Fruit fly (Drosophila melanogaster) whole organism, embryonic: ENCODE results near the gene CG8641.

Experiments used
- CG10462 ChIP-seq: fragments of 200-800 bp; sonication (Bioruptor generic); optimal IDR thresholded peaks from 2 replicates; lab custom pipeline; 2016; ENCODE audit warnings: missing biosample characterization, missing genetic modification characterization
- CG10979 ChIP-seq: fragments of 200-800 bp; sonication (Bioruptor generic); optimal IDR thresholded peaks from 2 replicates; lab custom pipeline; 2018; ENCODE audit warnings: missing biosample characterization, mild to moderate bottlenecking, missing genetic modification characterization, moderate library complexity
- CG11456 ChIP-seq: fragments of 200-800 bp; sonication (Bioruptor generic); IDR thresholded peaks from 3 replicates; pipeline ENCODE4 v1.3.6; 2022; ENCODE audit warnings: missing biosample characterization, missing genetic modification characterization
- CG12769 ChIP-seq: fragments of 200-800 bp; sonication (Bioruptor generic); optimal IDR thresholded peaks from 2 replicates; lab custom pipeline; 2019; ENCODE audit warnings: missing biosample characterization, mild to moderate bottlenecking, missing genetic modification characterization, moderate library complexity
- CG13775 ChIP-seq: fragments of 200-800 bp; sonication (Bioruptor generic); optimal IDR thresholded peaks from 3 replicates; lab custom pipeline; 2017; ENCODE audit warnings: missing biosample characterization, mild to moderate bottlenecking, missing genetic modification characterization
- CG1529 ChIP-seq: fragments of 200-800 bp; sonication (Bioruptor generic); optimal IDR thresholded peaks from 3 replicates; lab custom pipeline; 2018; ENCODE audit warnings: missing biosample characterization, missing genetic modification characterization
- CG17359 ChIP-seq: fragments of 200-800 bp; sonication (Bioruptor generic); optimal IDR thresholded peaks from 3 replicates; lab custom pipeline; 2018; ENCODE audit warnings: missing biosample characterization, mild to moderate bottlenecking, missing genetic modification characterization, moderate library complexity
- CG17802 ChIP-seq: fragments of 200-800 bp; sonication (Bioruptor generic); optimal IDR thresholded peaks from 2 replicates; lab custom pipeline; 2018; ENCODE audit warnings: missing biosample characterization, mild to moderate bottlenecking, missing genetic modification characterization, moderate library complexity
- CG18476 ChIP-seq: fragments of 200-800 bp; sonication (Bioruptor generic); optimal IDR thresholded peaks from 2 replicates; lab custom pipeline; 2016; ENCODE audit warnings: missing biosample characterization, mild to moderate bottlenecking, missing genetic modification characterization
- CG31388 ChIP-seq: fragments of 200-800 bp; sonication (Bioruptor generic); optimal IDR thresholded peaks from 2 replicates; lab custom pipeline; 2016; ENCODE audit warnings: missing biosample characterization, missing genetic modification characterization
- CG32772 ChIP-seq: fragments of 200-800 bp; sonication (Bioruptor generic); IDR thresholded peaks from 2 replicates; pipeline ENCODE4 v1.3.6; 2022; ENCODE audit warnings: missing biosample characterization, missing genetic modification characterization
- CG4730 ChIP-seq: fragments of 200-800 bp; sonication (Bioruptor generic); IDR thresholded peaks from 2 replicates; pipeline ENCODE4 v1.3.6; 2022; ENCODE audit warnings: missing biosample characterization, missing genetic modification characterization
- CG4820 ChIP-seq: fragments of 200-800 bp; sonication (Bioruptor generic); optimal IDR thresholded peaks from 3 replicates; lab custom pipeline; 2016; ENCODE audit warnings: missing biosample characterization, missing genetic modification characterization
- CG4854 ChIP-seq: fragments of 200-800 bp; sonication (Bioruptor generic); optimal IDR thresholded peaks from 2 replicates; lab custom pipeline; 2016; ENCODE audit warnings: missing biosample characterization, missing genetic modification characterization, inconsistent platforms
- CG5953 ChIP-seq: fragments of 200-800 bp; sonication (Bioruptor generic); IDR thresholded peaks from 2 replicates; pipeline ENCODE4 v1.3.6; 2022; ENCODE audit warnings: missing biosample characterization, missing genetic modification characterization
- CG7987 ChIP-seq: fragments of 200-800 bp; sonication (Bioruptor generic); optimal IDR thresholded peaks from 2 replicates; lab custom pipeline; 2018; ENCODE audit warnings: missing biosample characterization, mild to moderate bottlenecking, missing genetic modification characterization, moderate library complexity
- CG9437 ChIP-seq: fragments of 200-800 bp; sonication (Bioruptor generic); optimal IDR thresholded peaks from 2 replicates; lab custom pipeline; 2018; ENCODE audit warnings: missing biosample characterization, mild to moderate bottlenecking, missing genetic modification characterization
- CTCF ChIP-seq: fragments of 200-800 bp; sonication (Bioruptor generic); optimal IDR thresholded peaks from 2 replicates; lab custom pipeline; 2017; ENCODE audit warnings: missing biosample characterization, mild to moderate bottlenecking, missing genetic modification characterization, moderate library complexity
- Chrac-16 ChIP-seq: fragments of 200-800 bp; sonication (Bioruptor generic); optimal IDR thresholded peaks from 3 replicates; lab custom pipeline; 2016; ENCODE audit warnings: missing biosample characterization, missing genetic modification characterization
- CoRest ChIP-seq: fragments of 200-800 bp; sonication (Bioruptor generic); optimal IDR thresholded peaks from 3 replicates; lab custom pipeline; 2018; ENCODE audit warnings: missing biosample characterization, mild to moderate bottlenecking, missing genetic modification characterization, moderate library complexity
- D ChIP-seq, 2 experiments: fragments of 200-800 bp in 1 of 2; fragments of >200 bp in 1 of 2; sonication (Bioruptor generic) in 1 of 2; optimal IDR thresholded peaks; 2 replicates in 1 of 2; 3 replicates in 1 of 2; lab custom pipeline; 2017; ENCODE audit warnings: mild to moderate bottlenecking in 1 of 2, missing biosample characterization in 1 of 2, missing genetic modification characterization in 1 of 2, missing genetic modification reagents in 1 of 2
- Dll ChIP-seq: fragments of 200-800 bp; sonication (Bioruptor generic); IDR thresholded peaks from 4 replicates; pipeline ENCODE4 v1.3.6; 2022; ENCODE audit warnings: missing biosample characterization, missing genetic modification characterization; ENCODE audit not compliant: partially characterized antibody
- Eip74EF ChIP-seq, 2 experiments: fragments of 200-800 bp in 1 of 2; fragments of >200 bp in 1 of 2; sonication (Bioruptor generic) in 1 of 2; optimal IDR thresholded peaks; 2 replicates each; lab custom pipeline; 2017 to 2019; ENCODE audit warnings: missing biosample characterization in 2 of 2, missing genetic modification characterization in 2 of 2, mild to moderate bottlenecking in 1 of 2, moderate library complexity in 1 of 2
- GATAe ChIP-seq: fragments of 200-800 bp; sonication (Bioruptor generic); conservative IDR thresholded peaks from 2 replicates; pipeline ENCODE4 v1.3.6; 2022; ENCODE audit warnings: missing biosample characterization, missing genetic modification characterization
- HHEX ChIP-seq: fragments of 200-800 bp; sonication (Bioruptor generic); optimal IDR thresholded peaks from 3 replicates; lab custom pipeline; 2017; ENCODE audit warnings: missing biosample characterization, mild to moderate bottlenecking, missing genetic modification characterization, missing genetic modification reagents
- HLH3B ChIP-seq: fragments of 200-800 bp; sonication (Bioruptor generic); IDR thresholded peaks from 2 replicates; pipeline ENCODE4 v1.3.6; 2022; ENCODE audit warnings: missing biosample characterization, missing genetic modification characterization
- Hand ChIP-seq: fragments of 200-800 bp; sonication (Bioruptor generic); optimal IDR thresholded peaks from 2 replicates; lab custom pipeline; 2017; ENCODE audit warnings: mild to moderate bottlenecking, missing biosample characterization, missing genetic modification reagents, missing genetic modification characterization
- Hr3 ChIP-seq: fragments of 200-800 bp; sonication (Bioruptor generic); optimal IDR thresholded peaks from 3 replicates; lab custom pipeline; 2016; ENCODE audit warnings: missing biosample characterization, missing genetic modification characterization
- NK7.1 ChIP-seq: fragments of 200-800 bp; sonication (Bioruptor generic); optimal IDR thresholded peaks from 3 replicates; lab custom pipeline; 2016; ENCODE audit warnings: missing biosample characterization, missing genetic modification characterization
- Nf-YC ChIP-seq: fragments of 200-800 bp; optimal IDR thresholded peaks from 3 replicates; lab custom pipeline; 2019; ENCODE audit warnings: missing biosample characterization, mild to moderate bottlenecking, missing genetic modification characterization, moderate library complexity
- Oaz ChIP-seq: fragments of 200-800 bp; sonication (Bioruptor generic); IDR thresholded peaks from 2 replicates; pipeline ENCODE4 v1.3.6; 2022; ENCODE audit warnings: missing biosample characterization, missing genetic modification characterization
- Sox102F ChIP-seq: fragments of 200-800 bp; sonication (Bioruptor generic); optimal IDR thresholded peaks from 2 replicates; lab custom pipeline; 2018; ENCODE audit warnings: missing biosample characterization, mild to moderate bottlenecking, missing genetic modification characterization, moderate library complexity
- Tbp ChIP-seq: fragments of >200 bp; optimal IDR thresholded peaks from 2 replicates; lab custom pipeline; 2018; ENCODE audit warnings: missing biosample characterization, missing genetic modification characterization
- ab ChIP-seq: fragments of 200-800 bp; sonication (Bioruptor generic); optimal IDR thresholded peaks from 2 replicates; lab custom pipeline; 2016; ENCODE audit warnings: missing biosample characterization, missing genetic modification characterization
- al ChIP-seq: fragments of 200-800 bp; sonication (Bioruptor generic); IDR thresholded peaks from 2 replicates; pipeline ENCODE4 v1.3.6; 2022; ENCODE audit warnings: missing biosample characterization, missing genetic modification characterization
- ara ChIP-seq: fragments of 200-800 bp; sonication (Bioruptor generic); IDR thresholded peaks from 2 replicates; pipeline ENCODE4 v1.3.6; 2022; ENCODE audit warnings: missing biosample characterization, missing genetic modification characterization
- az2 ChIP-seq: fragments of 200-800 bp; sonication (Bioruptor generic); optimal IDR thresholded peaks from 3 replicates; lab custom pipeline; 2016; ENCODE audit warnings: missing biosample characterization, missing genetic modification characterization
- croc ChIP-seq: fragments of 200-800 bp; sonication (Bioruptor generic); conservative IDR thresholded peaks from 3 replicates; pipeline ENCODE4 v1.3.6; 2022; ENCODE audit warnings: missing biosample characterization, missing genetic modification characterization
- danr ChIP-seq: fragments of 200-800 bp; sonication (Bioruptor generic); IDR thresholded peaks from 2 replicates; pipeline ENCODE4 v1.3.6; 2022; ENCODE audit warnings: missing biosample characterization, missing genetic modification characterization
- dimm ChIP-seq: fragments of 200-800 bp; sonication (Bioruptor generic); IDR thresholded peaks from 2 replicates; pipeline ENCODE4 v1.3.6; 2022; ENCODE audit warnings: missing biosample characterization, missing genetic modification characterization
- fu2 ChIP-seq: fragments of 200-800 bp; sonication (Bioruptor generic); optimal IDR thresholded peaks from 2 replicates; lab custom pipeline; 2016; ENCODE audit warnings: missing biosample characterization, missing genetic modification characterization
- luna ChIP-seq: fragments of 200-800 bp; sonication (Bioruptor generic); optimal IDR thresholded peaks from 2 replicates; lab custom pipeline; 2016; ENCODE audit warnings: missing biosample characterization, missing genetic modification characterization
- nerfin-1 ChIP-seq: fragments of 200-800 bp; sonication (Bioruptor generic); optimal IDR thresholded peaks from 3 replicates; lab custom pipeline; 2019; ENCODE audit warnings: missing biosample characterization, mild to moderate bottlenecking, missing genetic modification characterization, moderate library complexity
- pb ChIP-seq: fragments of 200-800 bp; sonication (Bioruptor generic); optimal IDR thresholded peaks from 3 replicates; lab custom pipeline; 2016; ENCODE audit warnings: missing biosample characterization, missing genetic modification characterization
- sd ChIP-seq: fragments of 200-800 bp; sonication (Bioruptor generic); optimal IDR thresholded peaks from 3 replicates; lab custom pipeline; 2018; ENCODE audit warnings: missing biosample characterization, mild to moderate bottlenecking, missing genetic modification characterization, moderate library complexity
- slp2 ChIP-seq: fragments of 200-800 bp; sonication (Bioruptor generic); optimal IDR thresholded peaks from 2 replicates; lab custom pipeline; 2016; ENCODE audit warnings: missing biosample characterization, missing genetic modification characterization
- stc ChIP-seq: fragments of 200-800 bp; sonication (Bioruptor generic); IDR thresholded peaks from 2 replicates; pipeline ENCODE4 v1.3.6; 2022; ENCODE audit warnings: missing biosample characterization, missing genetic modification characterization
- twi ChIP-seq: fragments of 200-800 bp; optimal IDR thresholded peaks from 2 replicates; lab custom pipeline; 2019; ENCODE audit warnings: missing biosample characterization, mild to moderate bottlenecking, missing genetic modification characterization, moderate library complexity
- unpg ChIP-seq: fragments of 200-800 bp; sonication (Bioruptor generic); optimal IDR thresholded peaks from 3 replicates; lab custom pipeline; 2018; ENCODE audit warnings: missing biosample characterization, mild to moderate bottlenecking, missing genetic modification characterization, moderate library complexity
- usp ChIP-seq: fragments of >200 bp; optimal IDR thresholded peaks from 2 replicates; lab custom pipeline; 2017; ENCODE audit warnings: missing biosample characterization, missing genetic modification characterization
- vfl ChIP-seq: fragments of 200-800 bp; sonication (Bioruptor generic); optimal IDR thresholded peaks from 2 replicates; lab custom pipeline; 2016; ENCODE audit warnings: missing biosample characterization, missing genetic modification characterization

Gene CG8641

dm6 chr3L:7090764-7091163 lies 13.5 kb upstream of the CG8641 start (continued):
- no peak for TF ChIP-seq slp2 (GFP tag; lab: Kevin White, UChicago)
- no peak for TF ChIP-seq dimm (GFP tag; lab: Robert Waterston, UW)
- TF ChIP-seq CG12769 (tag; lab: Kevin White, UChicago): peak; percentile 50
- TF ChIP-seq twi (tag; lab: Kevin White, UChicago): no peak
- peak; percentile 70 for TF ChIP-seq HHEX
- peak; percentile 66; the same call in 2 of the 3 replicates for TF ChIP-seq CG11456
- peak; percentile 34; the same call in 1 of the 2 replicates for TF ChIP-seq al (GFP tag; lab: Robert Waterston, UW)
- TF ChIP-seq CG7987 (GFP tag; lab: Kevin White, UChicago): no peak
- peak; percentile 21 for TF ChIP-seq CG4854 (GFP tag; lab: Kevin White, UChicago)
- peak; percentile 57 for TF ChIP-seq Nf-YC
- TF ChIP-seq vfl (GFP tag; lab: Kevin White, UChicago): no peak
- peak; percentile 14 for TF ChIP-seq CG9437 (GFP tag; lab: Kevin White, UChicago)
- peak; percentile 74 for TF ChIP-seq Sox102F (GFP tag; lab: Kevin White, UChicago)
- TF ChIP-seq CG17359 (tag; lab: Kevin White, UChicago): peak; percentile 80
- peak; percentile 56 for TF ChIP-seq CG4730 (GFP tag; lab: Robert Waterston, UW)
- TF ChIP-seq stc: peak; percentile 81
- TF ChIP-seq Chrac-16 (GFP tag; lab: Kevin White, UChicago): peak; percentile 25
- peak; percentile 51 for TF ChIP-seq pb
- 0 out of 2 replicates have a peak, but pooled peaks have one; percentile 26 for TF ChIP-seq danr (GFP tag; lab: Robert Waterston, UW)
- peak; percentile 28 for TF ChIP-seq Hr3 (GFP tag; lab: Kevin White, UChicago)
- peak; percentile 36 for TF ChIP-seq CG17802 (tag; lab: Kevin White, UChicago)
- no peak for TF ChIP-seq CG10462 (GFP tag; lab: Kevin White, UChicago)
- peak in 1 of 2 experiments; percentile 73 for TF ChIP-seq Eip74EF (GFP tag; optimal IDR thresholded peaks at IDR 0.05; lab: Kevin White, UChicago)
- TF ChIP-seq Oaz (GFP tag; lab: Robert Waterston, UW): peak; percentile 68
- TF ChIP-seq CG32772 (GFP tag; lab: Robert Waterston, UW): peak; percentile 66
- TF ChIP-seq NK7.1 (GFP tag; lab: Kevin White, UChicago): no peak
- no peak for TF ChIP-seq CTCF (GFP tag; lab: Kevin White, UChicago)
- TF ChIP-seq fu2 (GFP tag; lab: Kevin White, UChicago): peak; percentile 8
- no peak for TF ChIP-seq Tbp
- peak; percentile 74 for TF ChIP-seq HLH3B (GFP tag; lab: Robert Waterston, UW)
- TF ChIP-seq luna (GFP tag; lab: Kevin White, UChicago): no peak
- peak; percentile 53 for TF ChIP-seq CoRest (tag; lab: Kevin White, UChicago)
- TF ChIP-seq unpg (GFP tag; lab: Kevin White, UChicago): peak; percentile 72
- TF ChIP-seq az2: peak; percentile 44
- no peak for TF ChIP-seq Hand (GFP tag; lab: Kevin White, UChicago)
- no peak for TF ChIP-seq Dll (GFP tag; lab: Robert Waterston, UW)
- no peak for TF ChIP-seq ab (GFP tag; lab: Kevin White, UChicago)
- TF ChIP-seq ara (GFP tag; lab: Robert Waterston, UW): peak; percentile 64
- no peak for TF ChIP-seq D (optimal IDR thresholded peaks at IDR 0.05; lab: Kevin White, UChicago)
- TF ChIP-seq D (GFP tag; optimal IDR thresholded peaks at IDR 0.05; lab: Kevin White, UChicago): peak; percentile 37
- peak; percentile 55 for TF ChIP-seq croc (GFP tag; lab: Robert Waterston, UW)
- TF ChIP-seq CG18476 (GFP tag; lab: Kevin White, UChicago): peak; percentile 34
- no peak for TF ChIP-seq usp
- peak; percentile 80 for TF ChIP-seq nerfin-1 (tag; lab: Kevin White, UChicago)
- no peak for TF ChIP-seq CG1529 (GFP tag; lab: Kevin White, UChicago)
- peak; percentile 22 for TF ChIP-seq sd (tag; lab: Kevin White, UChicago)
- TF ChIP-seq CG13775 (GFP tag; lab: Kevin White, UChicago): no peak
- TF ChIP-seq CG10979 (tag; lab: Kevin White, UChicago): peak; percentile 64
- no peak for TF ChIP-seq CG31388
- TF ChIP-seq GATAe (GFP tag; lab: Robert Waterston, UW): no peak
- TF ChIP-seq CG5953: peak; percentile 44; the same call in 1 of the 2 replicates
- TF ChIP-seq CG4820 (GFP tag; lab: Kevin White, UChicago): peak; percentile 69
